Fruit fly (Drosophila melanogaster) S2 (cell line): ENCODE data around the gene CG4789.

Experiments used
- CG8478 ChIP-seq: fragments of >200 bp; optimal IDR thresholded peaks from 2 replicates; lab custom pipeline; 2018
- CTCF ChIP-seq, 2 experiments: fragments of >200 bp; optimal IDR thresholded peaks; 2 replicates each; lab custom pipeline; 2018

dm6 chrX:16820665-16821064, 19.9 kb downstream of the CG4789 start:
- TF ChIP-seq CG8478 (lab: Kevin White, UChicago): no peak
- peak; percentile 63 to 69 for TF ChIP-seq CTCF (optimal IDR thresholded peaks at IDR 0.05; lab: Kevin White, UChicago)
